Worm (Caenorhabditis elegans): ENCODE measurements around the gene R03D7.15.
"Not testable (repeated sequence)": the region's sequence is repeated elsewhere in the genome, so short reads cannot be mapped to it uniquely, and the experiment has no call there.

Gene R03D7.15

ce11 chrII:10941918-10942317, at the start of gene R03D7.15:
Gene R03D7.15 (plus strand): TSS chrII:10942216.
- TF ChIP-seq W03F9.2, him-1, dao-5 (tag; optimal IDR thresholded peaks at IDR 0.05): not testable (repeated sequence)

ce11 chrII:10894996-10895395, 47.0 kb upstream of the R03D7.15 start, which contains the start of gene sra-10:
Gene sra-10 (minus strand): TSS chrII:10895096.
- TF ChIP-seq dao-5 (tag; optimal IDR thresholded peaks at IDR 0.05) (no peak), him-1 (tag; optimal IDR thresholded peaks at IDR 0.05) (no peak), W03F9.2 (tag; optimal IDR thresholded peaks at IDR 0.05) (no peak)

ce11 chrII:10895959-10896358, 46.1 kb upstream of the R03D7.15 start:
- TF ChIP-seq dao-5 (tag; optimal IDR thresholded peaks at IDR 0.05) (no peak), W03F9.2 (tag; optimal IDR thresholded peaks at IDR 0.05) (no peak), him-1 (tag; optimal IDR thresholded peaks at IDR 0.05) (no peak)

ce11 chrII:10898998-10899397, 43.0 kb upstream of the R03D7.15 start:
- TF ChIP-seq W03F9.2 (tag; optimal IDR thresholded peaks at IDR 0.05): no peak
- TF ChIP-seq him-1 (tag; optimal IDR thresholded peaks at IDR 0.05): no peak
- no peak for TF ChIP-seq dao-5 (tag; optimal IDR thresholded peaks at IDR 0.05)

- TF ChIP-seq W03F9.2 (tag; optimal IDR thresholded peaks at IDR 0.05) (no peak), dao-5 (tag; optimal IDR thresholded peaks at IDR 0.05) (no peak), him-1 (tag; optimal IDR thresholded peaks at IDR 0.05) (no peak)
Measured at ce11 chrII:10902104-10902503, 39.9 kb upstream of the R03D7.15 start, which contains the start of gene gly-1. Gene gly-1 (minus strand): TSS chrII:10902204.

- TF ChIP-seq dao-5, W03F9.2, him-1 (tag; optimal IDR thresholded peaks at IDR 0.05): not testable (repeated sequence)
Measured at ce11 chrII:10904379-10904778, 37.6 kb upstream of the R03D7.15 start, which contains the start of gene sra-12. Gene sra-12 (minus strand): TSS chrII:10904479.

ce11 chrII:10910219-10910618, 31.8 kb upstream of the R03D7.15 start, which contains the start of gene sra-11:
Gene sra-11 (minus strand): TSS chrII:10910319.
- no peak for TF ChIP-seq him-1 (tag; optimal IDR thresholded peaks at IDR 0.05)

- TF ChIP-seq him-1 (tag; optimal IDR thresholded peaks at IDR 0.05): no peak
- TF ChIP-seq dao-5 (tag; optimal IDR thresholded peaks at IDR 0.05): no peak
- TF ChIP-seq W03F9.2 (tag; optimal IDR thresholded peaks at IDR 0.05): no peak
Measured at ce11 chrII:10912995-10913394, 29.0 kb upstream of the R03D7.15 start.

- no peak for TF ChIP-seq dao-5 (tag; optimal IDR thresholded peaks at IDR 0.05)
Measured at ce11 chrII:10914366-10914765, 27.6 kb upstream of the R03D7.15 start, which contains the start of gene F44F4.15. Gene F44F4.15 (plus strand): TSS chrII:10914666.

- TF ChIP-seq him-1 (tag; optimal IDR thresholded peaks at IDR 0.05): no peak
- no peak for TF ChIP-seq dao-5 (tag; optimal IDR thresholded peaks at IDR 0.05)
- TF ChIP-seq W03F9.2 (tag; optimal IDR thresholded peaks at IDR 0.05): no peak
Measured at ce11 chrII:10915732-10916131, 26.3 kb upstream of the R03D7.15 start, which contains the start of gene F44F4.9. Gene F44F4.9 (minus strand): TSS chrII:10915832.

ce11 chrII:10917174-10917573, 24.8 kb upstream of the R03D7.15 start, which contains the start of gene F44F4.10:
Gene F44F4.10 (minus strand): TSS chrII:10917274.
- TF ChIP-seq him-1 (tag; optimal IDR thresholded peaks at IDR 0.05) (no peak), dao-5 (tag; optimal IDR thresholded peaks at IDR 0.05) (no peak), W03F9.2 (tag; optimal IDR thresholded peaks at IDR 0.05) (no peak)

- TF ChIP-seq W03F9.2 (tag; optimal IDR thresholded peaks at IDR 0.05) (no peak), dao-5 (tag; optimal IDR thresholded peaks at IDR 0.05) (no peak), him-1 (tag; optimal IDR thresholded peaks at IDR 0.05) (no peak)
Measured at ce11 chrII:10918293-10918756, 23.7 kb upstream of the R03D7.15 start, which contains the start of gene tba-4. Gene tba-4 (plus strand): TSS chrII:10918706.

- TF ChIP-seq him-1, dao-5, W03F9.2 (tag; optimal IDR thresholded peaks at IDR 0.05): not testable (repeated sequence)
Measured at ce11 chrII:10922874-10923273, 19.1 kb upstream of the R03D7.15 start, which contains the start of gene Y19D2B.1. Gene Y19D2B.1 (minus strand): TSS chrII:10922974.

- no peak for TF ChIP-seq dao-5 (tag; optimal IDR thresholded peaks at IDR 0.05)
- TF ChIP-seq W03F9.2 (tag; optimal IDR thresholded peaks at IDR 0.05): no peak
- TF ChIP-seq him-1 (tag; optimal IDR thresholded peaks at IDR 0.05): no peak
Measured at ce11 chrII:10923948-10924347, 18.1 kb upstream of the R03D7.15 start, which contains the start of gene Y19D2B.2. Gene Y19D2B.2 (plus strand): TSS chrII:10924248.

ce11 chrII:10924669-10925068, 17.3 kb upstream of the R03D7.15 start:
- TF ChIP-seq W03F9.2 (tag; optimal IDR thresholded peaks at IDR 0.05): no peak
